2 worm cellular contexts compared by ENCODE assay signal in genomic region chrIII:9272107-9272506, ce11.
TF ChIP-seq lines count a peak whose summit lies in the region.

No protein-coding gene starts in this region.

TF ChIP-seq in whole organism, L2 larva, 48 proteins besides CTCF, POLR2A, EP300 and RAD21 (continued from another document):
- TF ChIP-seq unc-55 (GFP tag; optimal IDR thresholded peaks at IDR 0.05; lab: Kevin White, UChicago) = peak; percentile 22
- no peak for TF ChIP-seq nhr-77 (tag; optimal IDR thresholded peaks at IDR 0.05; lab: Kevin White, UChicago)
- peak; percentile 46 for TF ChIP-seq C34F6.9 (tag; optimal IDR thresholded peaks at IDR 0.05; lab: Kevin White, UChicago)
- TF ChIP-seq nhr-237 (tag; optimal IDR thresholded peaks at IDR 0.05; lab: Kevin White, UChicago) = no peak
- TF ChIP-seq mbf-1 (tag; optimal IDR thresholded peaks at IDR 0.05; lab: Kevin White, UChicago) = no peak

TF ChIP-seq in whole organism, L3 larva, 47 proteins besides CTCF, POLR2A, EP300 and RAD21 (continued from another document):
- TF ChIP-seq tbx-2 (tag; optimal IDR thresholded peaks at IDR 0.05; lab: Kevin White, UChicago) = no peak
- TF ChIP-seq lsy-12 (tag; optimal IDR thresholded peaks at IDR 0.05; lab: Kevin White, UChicago) = no peak
- no peak for TF ChIP-seq nhr-23 (tag; optimal IDR thresholded peaks at IDR 0.05; lab: Kevin White, UChicago)
- peak; percentile 53 for TF ChIP-seq nfya-1 (tag; optimal IDR thresholded peaks at IDR 0.05; lab: Kevin White, UChicago; ENCODE audit: insufficient read depth)
- no peak for TF ChIP-seq elt-3 (tag; optimal IDR thresholded peaks at IDR 0.05; lab: Kevin White, UChicago)
- no peak for TF ChIP-seq fos-1 (tag; optimal IDR thresholded peaks at IDR 0.05; lab: Kevin White, UChicago)
